Worm (Caenorhabditis elegans) whole organism, L1 larva: ENCODE data around the gene let-19.

Experiments used
- fos-1 ChIP-seq: fragments of 150-350 bp; optimal IDR thresholded peaks from 2 replicates; lab custom pipeline; 2014; ENCODE audit warnings: missing biosample characterization, missing genetic modification characterization
- nhr-19 ChIP-seq: fragments of 200-800 bp; sonication (Bioruptor generic); conservative IDR thresholded peaks from 2 replicates; pipeline ENCODE4 v1.3.6; 2022; ENCODE audit warnings: missing genetic modification characterization, missing compliant biosample characterization

ce11 chrII:8745449-8746297, 25.1 kb upstream of the let-19 start:
- no peak for TF ChIP-seq nhr-19 (GFP tag; lab: Robert Waterston, UW)
- no peak for TF ChIP-seq fos-1 (tag; lab: Kevin White, UChicago)
